Fruit fly (Drosophila melanogaster): ENCODE data around the gene Cph.

The Cph gene

DNA sequence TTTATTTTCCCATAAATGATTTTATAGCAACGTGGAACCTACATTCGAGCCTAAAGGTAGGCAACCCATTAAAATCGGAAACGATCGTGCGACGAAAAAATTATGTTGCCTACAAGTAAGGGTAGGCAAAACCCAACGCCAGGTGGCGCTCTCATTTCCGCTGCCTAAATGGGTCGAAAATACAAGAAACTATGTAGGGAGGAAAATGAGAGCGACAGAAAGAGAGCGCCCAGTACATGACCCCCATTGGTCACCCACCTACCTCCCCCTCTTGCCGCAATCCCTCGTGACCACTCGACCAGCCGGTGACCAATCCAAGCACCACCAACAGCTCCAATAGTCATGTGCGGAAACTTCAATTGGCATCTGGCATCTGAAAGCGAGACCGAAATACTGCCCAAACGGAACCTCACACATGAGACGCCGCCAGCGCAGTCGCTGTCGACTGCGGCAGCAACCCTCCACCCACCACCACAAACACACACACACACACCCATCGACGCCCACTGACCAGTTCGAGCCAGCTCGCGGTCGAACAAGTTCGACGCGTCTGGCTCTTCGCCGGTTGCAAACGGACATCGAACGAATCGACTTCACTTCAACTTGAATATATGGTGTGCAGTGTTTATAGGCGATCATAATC lies 104.6 kb downstream of the Cph start (continued):
- TF ChIP-seq Hr39 (GFP tag; optimal IDR thresholded peaks at IDR 0.05) (peak; percentile 80), Lpt (GFP tag; optimal IDR thresholded peaks at IDR 0.05) (peak; percentile 24), CG16779 (tag; optimal IDR thresholded peaks at IDR 0.05) (peak; percentile 41), Sox102F (GFP tag; optimal IDR thresholded peaks at IDR 0.05) (peak; percentile 49), CG8319 (GFP tag; optimal IDR thresholded peaks at IDR 0.05) (peak; percentile 63), fd85E (GFP tag; optimal IDR thresholded peaks at IDR 0.05) (no peak), fd59A (GFP tag; optimal IDR thresholded peaks at IDR 0.05) (peak; percentile 53), Gug (GFP tag; IDR thresholded peaks at IDR 0.05) (peak; percentile 44), fkh (GFP tag; optimal IDR thresholded peaks at IDR 0.05) (peak; percentile 49), pdm3 (GFP tag; optimal IDR thresholded peaks at IDR 0.05) (peak; percentile 82), Eip75B (GFP tag; optimal IDR thresholded peaks at IDR 0.05) (peak; percentile 61), CG11902 (GFP tag; optimal IDR thresholded peaks at IDR 0.05) (peak; percentile 71)

DNA sequence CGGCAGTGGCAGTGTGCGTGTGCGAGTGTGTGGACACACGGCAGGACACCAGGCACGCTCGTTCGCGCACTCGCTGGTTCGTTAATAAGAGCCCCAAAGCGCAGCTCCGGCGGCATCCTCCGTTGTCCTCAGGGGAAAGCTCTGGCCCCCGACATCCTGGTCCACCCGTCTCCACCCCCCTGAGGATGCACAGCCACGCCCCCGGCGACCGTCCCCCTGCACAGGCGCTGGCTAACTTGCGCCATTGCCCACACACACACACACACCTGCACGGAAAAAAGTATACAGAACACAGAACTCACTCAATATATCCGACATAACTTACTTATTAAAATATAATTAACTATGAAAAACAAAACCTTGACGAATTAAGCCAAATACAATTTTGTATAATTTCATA lies 108.5 kb downstream of the Cph start:
- no peak for TF ChIP-seq Sox15 (GFP tag; optimal IDR thresholded peaks at IDR 0.05)

DNA sequence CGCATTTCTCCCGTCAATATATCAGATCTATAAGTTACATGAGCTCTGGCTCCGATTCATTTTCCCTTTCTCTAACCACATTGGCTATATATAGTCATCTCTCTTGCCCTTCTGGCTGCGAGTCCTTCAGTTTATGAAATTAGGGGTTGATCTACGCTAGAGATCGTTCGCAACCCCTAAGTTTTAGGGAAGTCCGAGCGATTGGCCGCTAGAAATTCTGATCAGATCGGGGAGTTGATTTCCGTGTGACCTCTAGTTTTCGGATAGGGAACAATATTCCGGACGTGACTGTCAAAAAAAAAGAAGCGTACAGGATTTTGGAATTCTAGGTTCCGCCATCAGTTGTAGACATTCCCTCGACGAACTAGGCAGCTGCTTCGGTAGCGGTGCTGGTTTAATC lies 114.9 kb downstream of the Cph start:
- TF ChIP-seq CG16779 (tag; optimal IDR thresholded peaks at IDR 0.05) (no peak), Sox102F (GFP tag; optimal IDR thresholded peaks at IDR 0.05) (no peak), Ets21C (GFP tag; optimal IDR thresholded peaks at IDR 0.05) (no peak), svp (GFP tag) (no peak), Ets96B (tag; optimal IDR thresholded peaks at IDR 0.05) (no peak), Gug (GFP tag; IDR thresholded peaks at IDR 0.05) (no peak), Hr38 (GFP tag; optimal IDR thresholded peaks at IDR 0.05) (no peak), Hr39 (GFP tag; optimal IDR thresholded peaks at IDR 0.05) (no peak)

DNA sequence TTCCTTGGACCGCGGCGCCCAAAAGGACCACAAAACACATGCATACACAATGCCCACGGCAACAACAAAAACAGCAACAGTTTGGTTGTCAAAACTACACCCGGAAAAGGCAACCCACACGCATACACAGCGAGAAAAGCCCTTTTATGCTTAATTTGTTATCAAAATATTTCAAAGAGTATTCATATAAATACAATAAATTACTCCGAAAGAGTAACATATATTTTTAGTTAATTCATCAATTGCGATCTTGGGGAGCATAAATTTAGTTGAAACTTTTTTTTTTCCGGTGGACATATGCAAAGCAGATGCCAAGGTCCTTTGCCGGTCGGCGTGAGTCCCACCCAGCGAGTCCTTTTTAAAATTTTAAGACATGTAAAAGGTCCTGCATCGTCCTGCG lies 117.6 kb downstream of the Cph start:
- peak; percentile 31 for TF ChIP-seq svp (GFP tag)
- TF ChIP-seq salr (GFP tag; optimal IDR thresholded peaks at IDR 0.05): no peak
- peak; percentile 20 for TF ChIP-seq Eip78C (GFP tag)

DNA sequence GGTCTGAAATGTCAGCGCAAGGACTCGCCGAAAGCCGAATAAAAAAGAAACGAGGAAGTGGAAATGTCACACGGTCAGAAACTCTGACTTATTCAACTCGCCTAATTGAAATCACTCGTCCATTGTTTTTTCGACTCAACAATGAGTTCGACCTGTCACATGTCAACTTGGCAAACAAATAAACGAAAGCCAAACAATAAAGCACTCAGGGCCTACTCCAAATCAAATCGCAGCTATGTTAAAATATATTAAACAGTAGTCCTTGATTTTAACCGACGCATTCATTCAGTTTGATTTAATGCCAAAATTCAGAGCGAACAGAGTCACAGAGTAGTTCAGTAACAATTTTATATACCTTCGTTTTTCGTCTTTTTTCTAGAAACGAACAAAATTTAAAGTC lies 129.1 kb downstream of the Cph start, which contains the start of gene CG1958:
Gene CG1958, plus strand, starts transcription at position 301 of the 400 bp plus-strand sequence.
- TF ChIP-seq Eip78C (GFP tag): no peak
- TF ChIP-seq esn (GFP tag; optimal IDR thresholded peaks at IDR 0.05): no peak
- no peak for TF ChIP-seq Sox102F (GFP tag; optimal IDR thresholded peaks at IDR 0.05)
- no peak for TF ChIP-seq Gug (GFP tag; IDR thresholded peaks at IDR 0.05)
- TF ChIP-seq CG6163 (GFP tag; IDR thresholded peaks at IDR 0.05): no peak
- no peak for TF ChIP-seq Hr38 (GFP tag; optimal IDR thresholded peaks at IDR 0.05)
- TF ChIP-seq OdsH (GFP tag; optimal IDR thresholded peaks at IDR 0.05): no peak
- TF ChIP-seq CG8632 (GFP tag; optimal IDR thresholded peaks at IDR 0.05): no peak
- TF ChIP-seq acj6 (GFP tag; optimal IDR thresholded peaks at IDR 0.05): no peak
- no peak for TF ChIP-seq CG1621 (tag; optimal IDR thresholded peaks at IDR 0.05)
- no peak for TF ChIP-seq cyc (GFP tag; optimal IDR thresholded peaks at IDR 0.05)
- TF ChIP-seq Sox14 (GFP tag; optimal IDR thresholded peaks at IDR 0.05): no peak
- no peak for TF ChIP-seq CG11762 (GFP tag; optimal IDR thresholded peaks at IDR 0.05; ENCODE audit: insufficient read depth)
- TF ChIP-seq CG6276 (GFP tag; optimal IDR thresholded peaks at IDR 0.05): no peak
- TF ChIP-seq CG3032 (tag; optimal IDR thresholded peaks at IDR 0.05): no peak
- no peak for TF ChIP-seq CG10669 (GFP tag; optimal IDR thresholded peaks at IDR 0.05)
- no peak for TF ChIP-seq lz (GFP tag; optimal IDR thresholded peaks at IDR 0.05)
- TF ChIP-seq CG15336 (GFP tag; IDR thresholded peaks at IDR 0.05): no peak
